Fruit fly (Drosophila melanogaster) whole organism, adult: Measurements from ENCODE around the gene raw.

ENCODE experiments used
- CG11617 ChIP-seq: fragments of 200-800 bp; sonication (Bioruptor generic); optimal IDR thresholded peaks from 2 replicates; lab custom pipeline; 2017; ENCODE audit warnings: mild to moderate bottlenecking, missing biosample characterization, missing genetic modification reagents, missing genetic modification characterization
- CG12768 ChIP-seq: fragments of 200-800 bp; sonication (Bioruptor generic); optimal IDR thresholded peaks from 2 replicates; lab custom pipeline; 2017; ENCODE audit warnings: missing biosample characterization, missing genetic modification characterization, mild to moderate bottlenecking, moderate library complexity, missing genetic modification reagents
- CG33017 ChIP-seq: fragments of 200-800 bp; sonication (Bioruptor generic); optimal IDR thresholded peaks from 2 replicates; lab custom pipeline; 2018; ENCODE audit warnings: missing biosample characterization, mild to moderate bottlenecking, missing genetic modification characterization, moderate library complexity
- CG7045 ChIP-seq: fragments of 200-800 bp; sonication (Bioruptor generic); optimal IDR thresholded peaks from 2 replicates; lab custom pipeline; 2017; ENCODE audit warnings: missing biosample characterization, mild to moderate bottlenecking, missing genetic modification characterization
- CG7101 ChIP-seq: fragments of 200-800 bp; sonication (Bioruptor generic); optimal IDR thresholded peaks from 2 replicates; lab custom pipeline; 2018; ENCODE audit warnings: missing biosample characterization, mild to moderate bottlenecking, missing genetic modification characterization, moderate library complexity
- Clk ChIP-seq: fragments of 200-800 bp; sonication (Bioruptor generic); optimal IDR thresholded peaks from 2 replicates; lab custom pipeline; 2017; ENCODE audit warnings: missing biosample characterization, missing genetic modification characterization
- Crg-1 ChIP-seq: fragments of 200-800 bp; sonication (Bioruptor generic); optimal IDR thresholded peaks from 2 replicates; lab custom pipeline; 2016; ENCODE audit warnings: missing biosample characterization, missing genetic modification characterization
- bab1 ChIP-seq: fragments of 200-800 bp; sonication (Bioruptor generic); optimal IDR thresholded peaks from 3 replicates; lab custom pipeline; 2019; ENCODE audit warnings: missing biosample characterization, mild to moderate bottlenecking, missing genetic modification characterization, moderate library complexity
- cnc ChIP-seq, 2 experiments: fragments of >200 bp; optimal IDR thresholded peaks; 2 replicates each; lab custom pipeline; 2017
- ovo ChIP-seq: fragments of 200-800 bp; sonication (Bioruptor generic); optimal IDR thresholded peaks from 2 replicates; lab custom pipeline; 2016; ENCODE audit warnings: missing biosample characterization, missing genetic modification characterization
- pad ChIP-seq: fragments of 200-800 bp; sonication (Bioruptor generic); optimal IDR thresholded peaks from 3 replicates; lab custom pipeline; 2017; ENCODE audit warnings: missing biosample characterization, missing genetic modification characterization, mild to moderate bottlenecking, moderate library complexity, missing genetic modification reagents
- tj ChIP-seq: fragments of 200-800 bp; sonication (Bioruptor generic); optimal IDR thresholded peaks from 3 replicates; lab custom pipeline; 2017; ENCODE audit warnings: missing biosample characterization, mild to moderate bottlenecking, missing genetic modification characterization, moderate library complexity

DNA sequence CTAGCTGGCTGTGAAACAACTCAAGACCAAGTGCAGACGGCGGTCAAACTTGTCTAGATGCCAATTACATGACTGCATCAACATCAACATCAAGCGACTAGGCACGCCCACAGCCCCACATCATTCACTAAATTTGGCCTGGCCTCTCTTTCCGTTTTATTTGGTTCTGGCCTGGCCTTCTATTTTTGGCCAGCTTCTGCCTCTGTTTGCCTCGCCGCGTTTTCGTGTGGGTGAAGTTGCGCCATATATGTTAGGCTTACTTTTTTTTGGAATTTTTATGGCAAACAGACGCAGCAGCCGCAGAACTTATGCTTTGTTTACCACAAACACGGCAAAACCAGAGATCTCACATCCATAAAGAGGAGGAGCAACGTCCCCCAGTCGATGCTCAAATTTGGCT, 25.0 kb downstream of the raw start:
- TF ChIP-seq Crg-1 (GFP tag; lab: Kevin White, UChicago) = no peak
- no peak for TF ChIP-seq CG12768 (GFP tag; lab: Kevin White, UChicago)
- TF ChIP-seq CG33017 (tag; lab: Kevin White, UChicago) = no peak
- no peak for TF ChIP-seq pad (GFP tag; lab: Kevin White, UChicago)
- TF ChIP-seq CG11617 (GFP tag; lab: Kevin White, UChicago) = no peak
- no peak for TF ChIP-seq tj
- TF ChIP-seq CG7045 (GFP tag; lab: Kevin White, UChicago) = no peak
- no peak for TF ChIP-seq cnc (optimal IDR thresholded peaks at IDR 0.05; lab: Kevin White, UChicago)
- no peak for TF ChIP-seq CG7101
- TF ChIP-seq bab1 (GFP tag; lab: Kevin White, UChicago) = no peak
- no peak for TF ChIP-seq Clk (GFP tag; lab: Kevin White, UChicago)
- TF ChIP-seq ovo = no peak
